Worm (Caenorhabditis elegans): ENCODE data around the gene Y77E11A.16.

- TF ChIP-seq unc-130 (tag; optimal IDR thresholded peaks at IDR 0.05) (peak; percentile 28), hlh-17 (GFP tag; optimal IDR thresholded peaks at IDR 0.05; ENCODE audit: borderline replicate concordance) (no peak), mdl-1 (tag; optimal IDR thresholded peaks at IDR 0.05) (peak in 1 of 2 experiments; percentile 85), nhr-84 (tag; optimal IDR thresholded peaks at IDR 0.05) (no peak), nhr-77 (tag; optimal IDR thresholded peaks at IDR 0.05) (no peak), ceh-8 (GFP tag; optimal IDR thresholded peaks at IDR 0.05) (no peak), ceh-82 (tag; optimal IDR thresholded peaks at IDR 0.05) (no peak), zag-1 (tag; optimal IDR thresholded peaks at IDR 0.05) (no peak), fkh-10 (GFP tag; optimal IDR thresholded peaks at IDR 0.05) (no peak), swsn-7 (tag; optimal IDR thresholded peaks at IDR 0.05) (no peak), ztf-4 (tag; optimal IDR thresholded peaks at IDR 0.05) (no peak), elt-3 (tag; optimal IDR thresholded peaks at IDR 0.05) (peak in 4 of 6 experiments; percentile 6 to 82 (median 75)), fos-1 (tag; optimal IDR thresholded peaks at IDR 0.05) (no peak), aly-2 (tag; optimal IDR thresholded peaks at IDR 0.05) (no peak)
Measured at ce11 chrIV:1454194-1454593, 31.0 kb upstream of the Y77E11A.16 start.
